Worm (Caenorhabditis elegans) whole organism, dauer: ENCODE results near the gene F54F2.6.

ENCODE experiments used
- unc-62 ChIP-seq: sonication (generic microtip); optimal IDR thresholded peaks from 2 replicates; lab custom pipeline; 2017; ENCODE audit warnings: missing biosample characterization, missing genetic modification reagents, missing genetic modification characterization

F54F2.6 gene

DNA sequence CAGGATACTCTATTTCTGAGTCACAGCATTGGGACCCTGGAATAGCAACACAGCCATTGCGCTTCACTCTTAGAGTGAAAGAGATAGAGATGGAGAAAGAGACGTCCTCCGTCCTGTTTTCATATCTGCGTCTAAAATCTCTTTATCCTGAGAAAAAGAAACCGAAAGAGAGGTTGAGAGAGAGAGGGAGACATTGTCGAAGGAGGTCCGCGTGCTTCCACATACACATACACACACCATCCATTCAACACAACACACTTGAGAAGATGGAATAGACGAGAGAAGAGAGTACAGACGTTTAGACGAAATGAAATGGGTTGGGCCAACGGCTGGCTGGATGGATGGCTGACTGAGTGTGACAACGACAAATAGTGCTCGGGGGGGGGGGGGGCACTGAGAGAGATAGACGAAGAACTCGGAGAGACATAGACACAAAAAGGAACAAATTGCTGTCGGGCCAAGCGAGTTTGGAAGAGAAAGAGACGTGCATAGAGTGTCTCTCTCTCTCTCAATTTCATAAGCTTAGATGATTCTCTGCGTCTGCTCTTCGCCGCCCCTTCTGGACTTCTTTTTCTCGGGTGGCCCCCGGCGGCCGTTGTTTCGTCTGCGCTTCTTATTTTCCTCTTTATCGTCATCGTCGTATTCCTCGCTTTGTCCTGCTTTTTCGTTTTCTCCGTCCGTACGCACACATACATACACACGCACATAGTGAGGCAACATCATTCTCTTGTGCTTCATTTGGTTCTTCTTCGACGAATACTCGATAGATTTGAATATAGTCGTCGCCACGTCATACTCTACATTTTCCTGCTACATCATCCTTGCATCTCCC lies at the start of gene F54F2.6:
F54F2.6 (minus strand) TSS at position 738 of the 832 bp plus-strand sequence.
- no peak for TF ChIP-seq unc-62 (GFP tag; lab: Kevin White, UChicago)

DNA sequence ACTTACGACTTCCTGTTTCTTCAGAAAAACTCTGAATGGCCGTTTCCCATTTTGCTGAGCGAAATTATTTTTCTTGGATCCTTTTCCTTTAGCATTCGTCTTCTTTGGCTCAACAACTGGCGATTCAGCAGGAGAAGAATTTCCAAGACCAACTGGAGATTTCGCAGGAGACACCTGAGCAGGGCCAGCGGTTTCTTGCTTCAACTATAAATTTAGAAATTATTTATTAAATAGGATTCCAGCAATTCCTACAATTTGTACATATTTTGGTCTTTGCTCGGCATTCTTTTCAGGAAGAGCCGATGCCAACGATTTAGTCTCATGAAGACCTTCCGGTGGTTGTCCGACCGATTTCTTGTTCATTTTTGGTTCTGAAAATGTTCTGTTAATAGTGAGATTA lies 49.0 kb upstream of the F54F2.6 start, which contains the start of gene F44E2.8:
F44E2.8 (minus strand) TSS at position 371 of the 400 bp plus-strand sequence.
- no peak for TF ChIP-seq unc-62 (GFP tag; lab: Kevin White, UChicago)

DNA sequence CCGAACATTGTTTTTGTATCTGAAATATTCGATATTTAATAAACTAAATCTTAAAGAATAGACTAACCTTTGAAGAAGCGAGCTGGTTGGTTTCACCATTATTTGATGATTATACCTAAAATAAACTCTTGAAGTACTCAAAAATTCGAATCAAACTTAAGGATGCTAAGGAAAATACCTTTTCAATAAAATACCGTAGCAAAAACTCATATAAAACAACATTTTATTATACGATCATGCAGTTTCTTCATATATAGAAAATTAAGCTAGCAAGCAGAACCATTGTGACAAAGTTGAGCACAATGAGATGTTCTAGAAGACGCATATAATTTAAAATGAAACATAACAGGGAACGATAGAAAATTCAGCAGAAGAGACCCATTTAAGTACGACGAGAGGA lies 47.9 kb upstream of the F54F2.6 start, which contains the start of gene F44E2.7:
F44E2.7 (minus strand) TSS at position 101 of the 400 bp plus-strand sequence.
- TF ChIP-seq unc-62 (GFP tag; lab: Kevin White, UChicago), result no peak

DNA sequence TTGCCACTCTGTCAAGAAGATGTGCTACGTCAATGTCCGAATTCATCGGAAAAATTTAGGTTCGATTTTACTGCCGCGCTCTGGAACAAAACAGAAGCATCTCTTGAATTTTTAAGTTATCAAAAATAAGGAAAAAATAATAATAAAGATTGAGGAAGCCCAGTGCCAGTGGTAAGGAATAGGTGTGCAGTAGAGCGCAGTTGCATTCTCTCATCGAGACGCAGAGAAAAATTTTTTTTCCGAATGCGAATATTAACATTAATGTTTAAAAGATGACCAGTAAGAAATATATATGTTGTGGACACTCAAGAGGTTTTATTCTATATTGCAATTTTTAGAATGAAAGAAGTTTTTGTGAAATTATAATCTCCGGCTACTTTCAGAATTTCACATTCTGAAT lies 47.2 kb upstream of the F54F2.6 start:
- TF ChIP-seq unc-62 (GFP tag; lab: Kevin White, UChicago), result no peak

ce11 chrIII:8845114-8845513 lies 44.6 kb upstream of the F54F2.6 start, which contains the start of gene F44E2.6:
Gene F44E2.6, minus strand, starts transcription at chrIII:8845214.
- no peak for TF ChIP-seq unc-62 (GFP tag; lab: Kevin White, UChicago)

DNA sequence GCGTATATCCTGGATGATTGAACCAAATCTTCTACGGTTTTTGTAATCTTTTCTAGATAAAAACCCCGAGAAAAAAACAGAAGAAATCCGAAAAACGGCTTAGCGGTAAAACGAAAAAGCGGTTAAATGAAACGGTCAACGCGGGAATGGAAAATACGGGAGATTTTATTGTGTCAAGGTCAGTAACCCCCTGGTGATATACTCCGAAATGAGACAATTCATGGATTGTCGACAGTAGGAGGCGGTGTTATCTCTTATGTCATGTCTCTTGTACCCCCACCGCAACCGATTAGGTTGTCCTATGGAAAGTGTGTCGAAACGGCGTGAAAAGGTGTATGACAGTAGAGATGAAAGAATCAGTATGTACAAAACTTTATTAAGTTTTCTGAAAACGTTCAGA lies 43.6 kb upstream of the F54F2.6 start:
- TF ChIP-seq unc-62 (GFP tag; lab: Kevin White, UChicago), result no peak

DNA sequence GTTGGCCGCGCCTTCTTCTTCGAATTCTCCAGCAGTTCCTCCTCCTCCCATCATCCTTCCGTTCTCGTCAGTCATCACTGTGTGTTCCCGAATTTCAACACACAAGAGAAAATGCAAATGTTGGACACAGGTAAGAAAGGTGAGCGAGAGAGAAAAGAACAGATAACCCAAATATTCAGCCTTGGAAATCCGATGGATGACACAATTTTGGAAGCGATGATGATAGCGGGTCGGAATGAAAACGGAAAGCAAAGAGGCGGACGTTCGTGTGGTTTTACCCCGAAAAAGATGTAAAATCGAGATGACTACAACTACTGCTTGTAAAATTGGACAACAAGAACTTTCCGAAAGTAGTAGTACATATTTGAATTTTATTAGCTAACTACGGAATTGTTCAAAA lies 39.3 kb upstream of the F54F2.6 start:
- TF ChIP-seq unc-62 (GFP tag; lab: Kevin White, UChicago), result no peak

- no peak for TF ChIP-seq unc-62 (GFP tag; lab: Kevin White, UChicago)
Measured at ce11 chrIII:8838075-8838474, 37.6 kb upstream of the F54F2.6 start, which contains the start of gene F44E2.4. Gene F44E2.4, minus strand, starts transcription at chrIII:8838424.

- no peak for TF ChIP-seq unc-62 (GFP tag; lab: Kevin White, UChicago)
Measured at ce11 chrIII:8831059-8831750, 30.7 kb upstream of the F54F2.6 start, which contains the start of gene F44E2.10. Gene F44E2.10, minus strand, starts transcription at chrIII:8831109.

- TF ChIP-seq unc-62 (GFP tag; lab: Kevin White, UChicago), result no peak
Measured at ce11 chrIII:8829245-8829644, 28.7 kb upstream of the F54F2.6 start, which contains the start of gene F44E2.3. Gene F44E2.3, minus strand, starts transcription at chrIII:8829305.

- no peak for TF ChIP-seq unc-62 (GFP tag; lab: Kevin White, UChicago)
Measured at ce11 chrIII:8827128-8827527, 26.6 kb upstream of the F54F2.6 start, which contains the start of gene F54F2.9. Gene F54F2.9, minus strand, starts transcription at chrIII:8827228.

DNA sequence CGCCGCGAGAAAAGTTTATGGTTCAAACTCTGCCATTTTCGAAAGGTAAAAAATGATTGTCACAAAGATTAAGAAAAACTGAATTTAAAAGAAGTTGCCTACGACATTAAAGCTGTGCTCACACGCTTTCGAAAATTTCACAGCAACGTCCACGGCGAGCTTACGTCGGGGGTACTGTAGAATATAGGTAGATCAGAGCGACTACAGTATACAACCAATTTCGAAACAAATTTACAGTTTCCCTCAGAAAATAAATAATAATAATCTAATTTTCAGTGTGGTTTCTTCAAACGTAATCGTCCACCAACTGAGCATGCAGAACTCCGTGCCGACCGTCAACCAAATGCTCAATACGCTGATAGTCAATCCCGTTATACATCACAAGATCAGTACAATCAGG lies 24.1 kb upstream of the F54F2.6 start:
- TF ChIP-seq unc-62 (GFP tag; lab: Kevin White, UChicago), result no peak

ce11 chrIII:8818599-8818998 lies 18.1 kb upstream of the F54F2.6 start, which contains the start of gene pat-2:
Gene pat-2, plus strand, starts transcription at chrIII:8818899.
- no peak for TF ChIP-seq unc-62 (GFP tag; lab: Kevin White, UChicago)

- no peak for TF ChIP-seq unc-62 (GFP tag; lab: Kevin White, UChicago)
Measured at ce11 chrIII:8815699-8816098, 15.2 kb upstream of the F54F2.6 start.

- TF ChIP-seq unc-62 (GFP tag; lab: Kevin White, UChicago), result no peak
Measured at ce11 chrIII:8811111-8811510, 10.6 kb upstream of the F54F2.6 start.
